Fruit fly (Drosophila melanogaster): ENCODE data around the gene CG11696.

dm6 chrX:11559728-11560724 lies 13.5 kb upstream of the CG11696 start:
- TF ChIP-seq CG9817 (tag; optimal IDR thresholded peaks at IDR 0.05) (peak; percentile 83), CG8944 (GFP tag; optimal IDR thresholded peaks at IDR 0.05) (peak; percentile 36), al (GFP tag; IDR thresholded peaks at IDR 0.05) (peak; percentile 67), CG10321 (GFP tag; IDR thresholded peaks at IDR 0.05) (no peak; the same call in 1 of the 2 replicates), CG31365 (tag; optimal IDR thresholded peaks at IDR 0.05) (peak; percentile 33), zfh2 (GFP tag; optimal IDR thresholded peaks at IDR 0.05) (peak; percentile 48)

Measured in whole organism, embryonic.